Fruit fly (Drosophila melanogaster): ENCODE results near the gene CG9399.

DNA sequence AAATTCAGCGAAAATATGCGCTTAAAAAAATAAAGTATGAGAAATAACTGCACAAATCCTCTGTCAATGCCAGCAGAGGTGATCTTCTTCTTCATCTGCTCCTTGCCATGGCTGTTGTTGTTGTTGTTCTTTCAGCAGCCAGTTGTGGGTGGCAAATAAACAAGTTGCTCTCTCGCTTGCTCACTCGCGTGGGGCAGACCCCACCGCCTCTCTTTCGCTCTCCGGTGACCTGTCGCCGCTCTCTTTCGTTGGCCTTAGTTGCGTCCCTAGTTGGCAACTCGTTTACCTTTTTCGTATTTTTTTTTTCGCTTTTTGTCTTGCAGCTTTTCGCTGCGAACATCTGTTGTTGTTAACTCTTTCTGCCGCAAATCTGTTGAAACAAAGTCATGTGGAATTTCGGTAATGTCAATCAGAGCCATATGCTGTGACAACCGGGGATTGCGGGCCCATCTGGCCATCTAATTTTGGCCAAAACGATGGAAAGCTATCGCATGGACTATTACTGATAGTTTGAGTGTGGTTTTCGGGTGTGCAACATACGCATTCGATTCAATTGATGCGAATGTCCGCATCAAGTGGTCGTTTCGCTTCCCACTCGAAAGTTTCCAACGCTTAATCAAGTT is 39.3 kb downstream of the CG9399 start:
- TF ChIP-seq lola (GFP tag; optimal IDR thresholded peaks at IDR 0.05), result no peak
- peak; percentile 36 for TF ChIP-seq Vsx2 (GFP tag; optimal IDR thresholded peaks at IDR 0.05; ENCODE audit: partially characterized antibody)
- TF ChIP-seq Mio (GFP tag; optimal IDR thresholded peaks at IDR 0.05), result no peak
- no peak for TF ChIP-seq fru (GFP tag; optimal IDR thresholded peaks at IDR 0.05)
- no peak for TF ChIP-seq Abd-B (GFP tag; optimal IDR thresholded peaks at IDR 0.05)
- no peak for TF ChIP-seq usp (GFP tag; optimal IDR thresholded peaks at IDR 0.05)
- no peak for TF ChIP-seq Hr78 (GFP tag; optimal IDR thresholded peaks at IDR 0.05)

Measured in whole organism, wandering third instar larva.